Fruit fly (Drosophila melanogaster) Kc167 (cell line): ENCODE results near the gene Irk1.

Source experiments
- Sin3A ChIP-seq: fragments of >200 bp; optimal IDR thresholded peaks from 2 replicates; lab custom pipeline; 2018; ENCODE audit warnings: missing external identifiers
- h ChIP-seq: fragments of >200 bp; optimal IDR thresholded peaks from 3 replicates; lab custom pipeline; 2018; ENCODE audit warnings: missing external identifiers
- insv ChIP-seq: fragments of >200 bp; optimal IDR thresholded peaks from 3 replicates; lab custom pipeline; 2018; ENCODE audit warnings: missing external identifiers
- psq ChIP-seq: fragments of >200 bp; optimal IDR thresholded peaks from 2 replicates; lab custom pipeline; 2017; ENCODE audit warnings: missing external identifiers
- ttk ChIP-seq: sonication (Bioruptor generic); optimal IDR thresholded peaks from 2 replicates; lab custom pipeline; 2017; ENCODE audit warnings: missing external identifiers

- TF ChIP-seq h (lab: Kevin White, UChicago) (no peak), psq (lab: Kevin White, UChicago) (no peak), insv (lab: Kevin White, UChicago) (no peak), ttk (no peak), Sin3A (lab: Kevin White, UChicago) (no peak)
Measured at dm6 chr3R:23140280-23140679, 27.8 kb upstream of the Irk1 start.
